Worm (Caenorhabditis elegans): ENCODE data around the gene C10A4.2.

DNA sequence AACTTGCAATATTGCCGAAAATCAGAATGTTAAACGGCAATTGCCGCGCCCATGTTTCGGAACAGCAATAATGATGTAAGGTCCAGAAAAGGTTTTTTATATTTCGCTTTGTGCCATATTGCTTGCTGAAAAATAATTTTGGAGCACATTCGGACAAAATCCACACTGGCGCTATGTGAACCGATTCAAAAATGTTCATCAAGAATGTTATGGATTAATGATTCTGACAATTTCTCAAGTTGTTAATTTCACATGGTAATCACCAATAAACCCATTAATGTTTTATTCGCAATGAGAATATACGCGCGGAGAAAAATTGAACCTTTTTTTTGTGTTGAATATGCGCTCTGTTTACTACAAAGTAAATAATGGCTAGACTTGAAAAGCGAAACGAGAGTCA is 5.5 kb upstream of the C10A4.2 start:
- TF ChIP-seq dpl-1 (GFP tag; optimal IDR thresholded peaks at IDR 0.05) (no peak), ztf-22 (GFP tag; optimal IDR thresholded peaks at IDR 0.05) (no peak), nhr-120 (GFP tag; IDR thresholded peaks at IDR 0.05) (no peak), ztf-26 (tag; optimal IDR thresholded peaks at IDR 0.05) (no peak), C06A6.2 (GFP tag; conservative IDR thresholded peaks at IDR 0.05) (no peak), unc-62 (GFP tag; optimal IDR thresholded peaks at IDR 0.05) (no peak)
